Worm (Caenorhabditis elegans): ENCODE measurements around the gene fard-1.
"Not testable (repeated sequence)": the region's sequence is repeated elsewhere in the genome, so short reads cannot be mapped to it uniquely, and the experiment has no call there.

Gene fard-1

ce11 chrX:2893026-2893662 lies 40.0 kb upstream of the fard-1 start (continued):
- TF ChIP-seq cey-2 (tag; optimal IDR thresholded peaks at IDR 0.05; ENCODE audit: borderline replicate concordance, insufficient read depth) (no peak), ctbp-1 (GFP tag; IDR thresholded peaks at IDR 0.05) (no peak), zag-1 (tag; optimal IDR thresholded peaks at IDR 0.05) (no peak), mep-1 (tag; optimal IDR thresholded peaks at IDR 0.05) (no peak), ZK546.5 (tag; optimal IDR thresholded peaks at IDR 0.05) (no peak), hlh-30 (tag; optimal IDR thresholded peaks at IDR 0.05; ENCODE audit: insufficient read depth) (peak; percentile 57), F10B5.3 (tag; optimal IDR thresholded peaks at IDR 0.05) (no peak), nhr-25 (tag; optimal IDR thresholded peaks at IDR 0.05; ENCODE audit: borderline replicate concordance, insufficient read depth) (no peak), snpc-1.2 (GFP tag; IDR thresholded peaks at IDR 0.05) (no peak), zfp-3 (GFP tag; conservative IDR thresholded peaks at IDR 0.05) (0 out of 2 replicates have a peak, but pooled peaks have one; percentile 15), nhr-42 (GFP tag; IDR thresholded peaks at IDR 0.05) (0 out of 2 replicates have a peak, but pooled peaks have one; percentile 9), vab-7 (GFP tag; IDR thresholded peaks at IDR 0.05) (no peak), jun-1 (tag; optimal IDR thresholded peaks at IDR 0.05) (no peak), mes-2 (tag; optimal IDR thresholded peaks at IDR 0.05; ENCODE audit: poor library complexity, severe bottlenecking) (peak; percentile 18), skn-1 (tag; optimal IDR thresholded peaks at IDR 0.05) (no peak), nhr-77 (tag; optimal IDR thresholded peaks at IDR 0.05) (no peak), T20F7.1 (GFP tag; optimal IDR thresholded peaks at IDR 0.05) (no peak), hmg-1.1 (GFP tag; IDR thresholded peaks at IDR 0.05) (no peak), daf-19 (GFP tag; conservative IDR thresholded peaks at IDR 0.05) (no peak), dpl-1 (GFP tag; optimal IDR thresholded peaks at IDR 0.05) (no peak), T26A8.4 (GFP tag; IDR thresholded peaks at IDR 0.05) (no peak), egl-43 (GFP tag; IDR thresholded peaks at IDR 0.05) (no peak), Y75B8A.6 (GFP tag; IDR thresholded peaks at IDR 0.05) (no peak), ama-1 (optimal IDR thresholded peaks at IDR 0.05) (no peak), sdz-12 (GFP tag; optimal IDR thresholded peaks at IDR 0.05) (no peak), hlh-11 (tag; optimal IDR thresholded peaks at IDR 0.05) (peak; percentile 35), dve-1 (tag; optimal IDR thresholded peaks at IDR 0.05; ENCODE audit: insufficient read depth) (no peak), gei-8 (GFP tag; optimal IDR thresholded peaks at IDR 0.05) (no peak), dmd-6 (GFP tag; IDR thresholded peaks at IDR 0.05) (0 out of 2 replicates have a peak, but pooled peaks have one; percentile 14), lim-7 (GFP tag; IDR thresholded peaks at IDR 0.05) (no peak), tra-1 (GFP tag; IDR thresholded peaks at IDR 0.05) (no peak), arid-1 (GFP tag; conservative IDR thresholded peaks at IDR 0.05) (no peak), fkh-10 (GFP tag; optimal IDR thresholded peaks at IDR 0.05) (no peak), nhr-48 (tag; optimal IDR thresholded peaks at IDR 0.05) (peak; percentile 71), F44E2.7 (GFP tag; IDR thresholded peaks at IDR 0.05) (no peak), ceh-44 (GFP tag; IDR thresholded peaks at IDR 0.05) (no peak)

DNA sequence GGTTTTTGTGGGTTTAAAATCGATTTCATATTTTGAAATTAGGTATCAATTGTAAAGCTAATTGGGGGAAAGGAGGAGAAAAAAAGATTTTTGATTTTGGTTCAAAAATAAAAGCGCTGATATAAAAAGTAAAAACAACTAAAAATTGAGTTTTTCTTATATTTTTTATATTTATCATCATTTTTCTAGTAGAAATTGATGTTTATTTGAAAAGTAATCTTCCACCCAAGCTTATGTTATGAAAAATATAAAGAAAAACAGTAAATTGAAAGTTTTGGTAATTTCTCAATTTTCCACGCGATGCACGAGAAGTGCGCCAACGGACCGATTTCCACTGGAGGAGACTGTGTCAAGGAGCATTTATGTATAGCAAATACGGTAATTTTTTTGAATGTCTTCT lies 38.9 kb upstream of the fard-1 start, which contains the start of gene B0410.1:
B0410.1 (plus strand) TSS at position 301 of the 400 bp plus-strand sequence.
- not testable (repeated sequence) for TF ChIP-seq pha-4 (GFP tag; IDR thresholded peaks at IDR 0.05); pha-4 (tag; optimal IDR thresholded peaks at IDR 0.05); nhr-102 (tag; optimal IDR thresholded peaks at IDR 0.05); Y48G9A.11 (GFP tag; IDR thresholded peaks at IDR 0.05)
